Fruit fly (Drosophila melanogaster) whole organism, embryonic: ENCODE data around the gene CG13012.

Experiments
- Atf6 ChIP-seq: fragments of 200-800 bp; sonication (Bioruptor generic); IDR thresholded peaks from 2 replicates; pipeline ENCODE4 v1.3.6; 2022; ENCODE audit warnings: missing biosample characterization, missing genetic modification characterization
- BEAF-32 ChIP-seq: fragments of 200-800 bp; sonication (Bioruptor generic); optimal IDR thresholded peaks from 3 replicates; lab custom pipeline; 2017; ENCODE audit warnings: missing biosample characterization, missing genetic modification characterization, mild to moderate bottlenecking, moderate library complexity, missing genetic modification reagents
- Bteb2 ChIP-seq: fragments of 200-800 bp; sonication (Bioruptor generic); optimal IDR thresholded peaks from 2 replicates; lab custom pipeline; 2016; ENCODE audit warnings: missing biosample characterization, missing genetic modification characterization
- CG10543 ChIP-seq: fragments of 200-800 bp; sonication (Bioruptor generic); optimal IDR thresholded peaks from 3 replicates; lab custom pipeline; 2017; ENCODE audit warnings: missing biosample characterization, mild to moderate bottlenecking, missing genetic modification characterization, moderate library complexity
- CG11093 ChIP-seq: fragments of 200-800 bp; sonication (Bioruptor generic); IDR thresholded peaks from 3 replicates; pipeline ENCODE4 v1.3.6; 2022; ENCODE audit warnings: missing biosample characterization, missing genetic modification characterization
- CG13287 ChIP-seq: fragments of 200-800 bp; sonication (Bioruptor generic); IDR thresholded peaks from 2 replicates; pipeline ENCODE4 v1.3.6; 2022; ENCODE audit warnings: missing biosample characterization, missing genetic modification characterization; ENCODE audit not compliant: partially characterized antibody
- CG17385 ChIP-seq: fragments of 200-800 bp; sonication (Bioruptor generic); optimal IDR thresholded peaks from 3 replicates; lab custom pipeline; 2018; ENCODE audit warnings: missing biosample characterization, mild to moderate bottlenecking, missing genetic modification characterization
- CG18011 ChIP-seq: fragments of 200-800 bp; sonication (Bioruptor generic); optimal IDR thresholded peaks from 2 replicates; lab custom pipeline; 2017; ENCODE audit warnings: missing biosample characterization, missing genetic modification characterization, mild to moderate bottlenecking, moderate library complexity, missing genotype
- CG3163 ChIP-seq: fragments of 200-800 bp; sonication (Bioruptor generic); optimal IDR thresholded peaks from 3 replicates; lab custom pipeline; 2016; ENCODE audit warnings: missing biosample characterization, missing genetic modification characterization
- CG5180 ChIP-seq: fragments of 200-800 bp; sonication (Bioruptor generic); optimal IDR thresholded peaks from 3 replicates; lab custom pipeline; 2017; ENCODE audit warnings: missing biosample characterization, missing genetic modification characterization, mild to moderate bottlenecking, moderate library complexity, missing genetic modification reagents
- CG6654 ChIP-seq: fragments of 200-800 bp; sonication (Bioruptor generic); optimal IDR thresholded peaks from 2 replicates; lab custom pipeline; 2017; ENCODE audit warnings: missing biosample characterization, mild to moderate bottlenecking, missing genetic modification characterization
- CG6813 ChIP-seq: fragments of 200-800 bp; sonication (Bioruptor generic); optimal IDR thresholded peaks from 2 replicates; lab custom pipeline; 2017; ENCODE audit warnings: missing biosample characterization, missing genetic modification characterization, mild to moderate bottlenecking, moderate library complexity, missing genetic modification reagents
- CG7839 ChIP-seq: fragments of 200-800 bp; sonication (Bioruptor generic); optimal IDR thresholded peaks from 3 replicates; lab custom pipeline; 2018; ENCODE audit warnings: missing biosample characterization, mild to moderate bottlenecking, missing genetic modification characterization, moderate library complexity
- CG9727 ChIP-seq: fragments of 200-800 bp; sonication (Bioruptor generic); optimal IDR thresholded peaks from 3 replicates; lab custom pipeline; 2017; ENCODE audit warnings: missing biosample characterization, mild to moderate bottlenecking, missing genetic modification characterization
- D19B ChIP-seq: fragments of 200-800 bp; sonication (Bioruptor generic); optimal IDR thresholded peaks from 2 replicates; lab custom pipeline; 2017; ENCODE audit warnings: missing biosample characterization, mild to moderate bottlenecking, missing genetic modification characterization
- Dfd ChIP-seq, 2 experiments: fragments of >200 bp; optimal IDR thresholded peaks; 2 replicates each; lab custom pipeline; 2017; ENCODE audit warnings: missing biosample characterization in 2 of 2, missing genetic modification characterization in 2 of 2
- Doc2 ChIP-seq: fragments of 200-800 bp; sonication (Bioruptor generic); IDR thresholded peaks from 2 replicates; pipeline ENCODE4 v1.3.6; 2022; ENCODE audit warnings: missing biosample characterization, missing genetic modification characterization
- Drgx ChIP-seq: fragments of 200-800 bp; sonication (Bioruptor generic); IDR thresholded peaks from 2 replicates; pipeline ENCODE4 v1.3.6; 2022; ENCODE audit warnings: missing biosample characterization, missing genetic modification characterization
- Gug ChIP-seq: fragments of 200-800 bp; sonication (Bioruptor generic); IDR thresholded peaks from 4 replicates; pipeline ENCODE4 v1.3.6; 2022; ENCODE audit warnings: missing biosample characterization, missing genetic modification characterization
- Hey ChIP-seq: fragments of 200-800 bp; sonication (Bioruptor generic); optimal IDR thresholded peaks from 3 replicates; lab custom pipeline; 2018; ENCODE audit warnings: missing biosample characterization, mild to moderate bottlenecking, missing genetic modification characterization
- Lhr ChIP-seq: fragments of 200-800 bp; sonication (Bioruptor generic); optimal IDR thresholded peaks from 3 replicates; lab custom pipeline; 2017; ENCODE audit warnings: mild to moderate bottlenecking, missing biosample characterization, missing genetic modification reagents, missing genetic modification characterization
- MBD-R2 ChIP-seq: fragments of 200-800 bp; sonication (Bioruptor generic); IDR thresholded peaks from 2 replicates; pipeline ENCODE4 v1.3.6; 2022; ENCODE audit warnings: missing biosample characterization, missing genetic modification characterization
- Meics ChIP-seq: fragments of 200-800 bp; sonication (Bioruptor generic); optimal IDR thresholded peaks from 2 replicates; lab custom pipeline; 2017; ENCODE audit warnings: missing biosample characterization, mild to moderate bottlenecking, missing genetic modification characterization
- Mrtf ChIP-seq: fragments of 200-800 bp; sonication (Bioruptor generic); IDR thresholded peaks from 3 replicates; pipeline ENCODE4 v1.3.6; 2022; ENCODE audit warnings: missing biosample characterization, missing genetic modification characterization
- Nf-YC ChIP-seq: fragments of 200-800 bp; optimal IDR thresholded peaks from 3 replicates; lab custom pipeline; 2019; ENCODE audit warnings: missing biosample characterization, mild to moderate bottlenecking, missing genetic modification characterization, moderate library complexity
- TFAM ChIP-seq: fragments of 200-800 bp; sonication (Bioruptor generic); optimal IDR thresholded peaks from 2 replicates; lab custom pipeline; 2017; ENCODE audit warnings: missing biosample characterization, missing genetic modification characterization, inconsistent platforms
- Xrp1 ChIP-seq: fragments of 200-800 bp; sonication (Bioruptor generic); IDR thresholded peaks from 2 replicates; pipeline ENCODE4 v1.3.6; 2022; ENCODE audit warnings: missing biosample characterization, missing genetic modification characterization
- YL-1 ChIP-seq: fragments of 200-800 bp; sonication (Bioruptor generic); optimal IDR thresholded peaks from 3 replicates; lab custom pipeline; 2017; ENCODE audit warnings: missing biosample characterization, mild to moderate bottlenecking, missing genetic modification characterization
- chinmo ChIP-seq: fragments of 200-800 bp; sonication (Bioruptor generic); IDR thresholded peaks from 4 replicates; pipeline ENCODE4 v1.3.6; 2022; ENCODE audit warnings: missing biosample characterization, missing genetic modification characterization; ENCODE audit not compliant: partially characterized antibody
- chm ChIP-seq: fragments of 200-800 bp; sonication (Bioruptor generic); IDR thresholded peaks from 2 replicates; pipeline ENCODE4 v1.3.6; 2022; ENCODE audit warnings: missing biosample characterization, missing genetic modification characterization
- croc ChIP-seq: fragments of 200-800 bp; sonication (Bioruptor generic); conservative IDR thresholded peaks from 3 replicates; pipeline ENCODE4 v1.3.6; 2022; ENCODE audit warnings: missing biosample characterization, missing genetic modification characterization
- crol ChIP-seq: fragments of 200-800 bp; sonication (Bioruptor generic); IDR thresholded peaks from 2 replicates; pipeline ENCODE4 v1.3.6; 2022; ENCODE audit warnings: missing biosample characterization, missing genetic modification characterization
- disco-r ChIP-seq: fragments of 200-800 bp; sonication (Bioruptor generic); optimal IDR thresholded peaks from 2 replicates; lab custom pipeline; 2016; ENCODE audit warnings: missing biosample characterization, missing genetic modification characterization
- ems ChIP-seq: fragments of 200-800 bp; sonication (Bioruptor generic); optimal IDR thresholded peaks from 3 replicates; lab custom pipeline; 2016; ENCODE audit warnings: missing biosample characterization, missing genetic modification characterization
- ewg ChIP-seq: fragments of 200-800 bp; sonication (Bioruptor generic); optimal IDR thresholded peaks from 3 replicates; lab custom pipeline; 2017; ENCODE audit warnings: mild to moderate bottlenecking, missing biosample characterization, missing genetic modification reagents, missing genetic modification characterization
- gsb-n ChIP-seq: fragments of 200-800 bp; sonication (Bioruptor generic); optimal IDR thresholded peaks from 3 replicates; lab custom pipeline; 2018; ENCODE audit warnings: missing biosample characterization, mild to moderate bottlenecking, missing genetic modification characterization
- lilli ChIP-seq: fragments of 200-800 bp; sonication (Bioruptor generic); optimal IDR thresholded peaks from 3 replicates; lab custom pipeline; 2016; ENCODE audit warnings: missing biosample characterization, missing genetic modification characterization
- mld ChIP-seq: fragments of 200-800 bp; sonication (Bioruptor generic); IDR thresholded peaks from 3 replicates; pipeline ENCODE4 v1.3.6; 2022; ENCODE audit warnings: missing biosample characterization, missing genetic modification characterization; ENCODE audit not compliant: partially characterized antibody
- nmo ChIP-seq: fragments of 200-800 bp; sonication (Bioruptor generic); optimal IDR thresholded peaks from 2 replicates; lab custom pipeline; 2018; ENCODE audit warnings: missing biosample characterization, mild to moderate bottlenecking, missing genetic modification characterization, moderate library complexity
- psq ChIP-seq: fragments of 200-800 bp; sonication (Bioruptor generic); optimal IDR thresholded peaks from 2 replicates; lab custom pipeline; 2017; ENCODE audit warnings: missing biosample characterization, missing genetic modification characterization
- ranshi ChIP-seq: fragments of 200-800 bp; sonication (Bioruptor generic); IDR thresholded peaks from 2 replicates; pipeline ENCODE4 v1.3.6; 2022; ENCODE audit warnings: missing biosample characterization, missing genetic modification characterization
- row ChIP-seq: fragments of 200-800 bp; sonication (Bioruptor generic); IDR thresholded peaks from 3 replicates; pipeline ENCODE4 v1.3.6; 2022; ENCODE audit warnings: missing biosample characterization, missing genetic modification characterization
- run ChIP-seq: fragments of 200-800 bp; sonication (Bioruptor generic); optimal IDR thresholded peaks from 3 replicates; lab custom pipeline; 2018; ENCODE audit warnings: missing biosample characterization, mild to moderate bottlenecking, missing genetic modification characterization
- sens-2 ChIP-seq: fragments of 200-800 bp; sonication (Bioruptor generic); IDR thresholded peaks from 2 replicates; pipeline ENCODE4 v1.3.6; 2022; ENCODE audit warnings: missing biosample characterization, missing genetic modification characterization
- stwl ChIP-seq: fragments of 200-800 bp; sonication (Bioruptor generic); optimal IDR thresholded peaks from 3 replicates; lab custom pipeline; 2018; ENCODE audit warnings: missing biosample characterization, mild to moderate bottlenecking, missing genetic modification characterization, moderate library complexity
- tap ChIP-seq: fragments of 200-800 bp; optimal IDR thresholded peaks from 3 replicates; lab custom pipeline; 2019; ENCODE audit warnings: missing biosample characterization, mild to moderate bottlenecking, missing genetic modification characterization, moderate library complexity
- toy ChIP-seq: fragments of 200-800 bp; sonication (Bioruptor generic); IDR thresholded peaks from 2 replicates; pipeline ENCODE4 v1.3.6; 2022; ENCODE audit warnings: missing biosample characterization, missing genetic modification characterization
- unpg ChIP-seq: fragments of 200-800 bp; sonication (Bioruptor generic); optimal IDR thresholded peaks from 3 replicates; lab custom pipeline; 2018; ENCODE audit warnings: missing biosample characterization, mild to moderate bottlenecking, missing genetic modification characterization, moderate library complexity
- usp ChIP-seq: fragments of >200 bp; optimal IDR thresholded peaks from 2 replicates; lab custom pipeline; 2017; ENCODE audit warnings: missing biosample characterization, missing genetic modification characterization
- vvl ChIP-seq: fragments of 200-800 bp; sonication (Bioruptor generic); IDR thresholded peaks from 2 replicates; pipeline ENCODE4 v1.3.6; 2022; ENCODE audit warnings: missing biosample characterization, missing genetic modification characterization
- yki ChIP-seq: fragments of >200 bp; optimal IDR thresholded peaks from 3 replicates; lab custom pipeline; 2018

Gene CG13012

DNA sequence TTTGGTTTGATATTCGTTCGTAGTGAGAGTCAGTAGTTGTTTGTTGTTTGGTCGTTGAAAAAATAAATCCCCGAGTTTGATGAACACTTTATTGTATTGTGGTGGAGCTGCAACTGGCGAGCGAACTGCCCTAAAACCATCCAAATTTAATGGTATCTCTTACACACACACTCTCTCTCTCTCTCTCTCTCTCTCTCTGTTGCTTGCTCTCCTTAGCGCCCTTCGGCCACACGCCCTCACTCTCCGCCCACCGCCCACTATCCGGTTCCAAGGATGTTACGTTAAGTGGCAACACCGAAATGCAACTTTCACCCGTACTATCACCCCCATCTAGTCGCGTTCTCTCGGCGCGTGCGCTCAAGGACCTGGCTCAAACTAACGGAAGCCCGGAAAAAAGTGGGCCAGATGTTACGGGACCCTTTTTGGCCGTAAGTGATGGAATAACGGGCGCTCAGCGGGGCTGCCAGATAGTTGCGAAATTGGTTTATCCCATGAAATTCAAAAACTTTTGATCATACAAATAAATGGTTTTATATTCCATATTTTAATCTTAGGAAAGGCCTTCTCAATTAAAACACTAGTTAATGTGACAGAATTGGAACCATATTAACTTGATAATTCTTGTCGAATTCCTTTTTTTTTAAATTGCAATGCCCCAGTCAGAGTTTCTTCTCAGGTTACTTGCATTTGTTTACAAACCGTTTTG lies 11.0 kb upstream of the CG13012 start (continued):
- TF ChIP-seq CG5180 (no peak), sens-2 (GFP tag; lab: Robert Waterston, UW) (no peak), CG13287 (GFP tag; lab: Robert Waterston, UW) (no peak), BEAF-32 (GFP tag; lab: Kevin White, UChicago) (no peak), CG11093 (GFP tag; lab: Robert Waterston, UW) (no peak), Meics (GFP tag; lab: Kevin White, UChicago) (peak; percentile 1), CG10543 (GFP tag; lab: Kevin White, UChicago) (no peak), psq (GFP tag; lab: Kevin White, UChicago) (no peak), gsb-n (no peak), run (tag; lab: Kevin White, UChicago) (no peak), Dfd (GFP tag; optimal IDR thresholded peaks at IDR 0.05; lab: Kevin White, UChicago) (no peak), Atf6 (GFP tag; lab: Robert Waterston, UW) (no peak), lilli (no peak), CG7839 (tag; lab: Kevin White, UChicago) (peak; percentile 5), ranshi (no peak), croc (GFP tag; lab: Robert Waterston, UW) (no peak), nmo (peak; percentile 24), usp (GFP tag; lab: Kevin White, UChicago) (no peak), mld (GFP tag; lab: Robert Waterston, UW) (no peak), vvl (GFP tag; lab: Robert Waterston, UW) (no peak), YL-1 (GFP tag; lab: Kevin White, UChicago) (no peak), ewg (peak; percentile 80), CG6654 (GFP tag; lab: Kevin White, UChicago) (no peak), tap (tag; lab: Kevin White, UChicago) (no peak), ems (GFP tag; lab: Kevin White, UChicago) (no peak), Lhr (GFP tag; lab: Kevin White, UChicago) (no peak), stwl (tag; lab: Kevin White, UChicago) (no peak), D19B (GFP tag; lab: Kevin White, UChicago) (no peak), CG6813 (GFP tag; lab: Kevin White, UChicago) (no peak), crol (GFP tag; lab: Robert Waterston, UW) (no peak; the same call in 1 of the 2 replicates), Xrp1 (no peak), chinmo (GFP tag; lab: Robert Waterston, UW) (0 out of 4 replicates have a peak, but pooled peaks have one; percentile 25), TFAM (GFP tag; lab: Kevin White, UChicago) (no peak), row (GFP tag; lab: Robert Waterston, UW) (0 out of 3 replicates have a peak, but pooled peaks have one; percentile 24), Gug (GFP tag; lab: Robert Waterston, UW) (no peak), yki (lab: Kevin White, UChicago) (no peak), CG17385 (no peak), MBD-R2 (GFP tag; lab: Robert Waterston, UW) (no peak), disco-r (no peak), CG9727 (GFP tag; lab: Kevin White, UChicago) (peak; percentile 15), Drgx (GFP tag; lab: Robert Waterston, UW) (no peak), toy (GFP tag; lab: Robert Waterston, UW) (no peak), Hey (tag; lab: Kevin White, UChicago) (no peak), Mrtf (no peak), chm (GFP tag; lab: Robert Waterston, UW) (no peak), Doc2 (no peak), Nf-YC (no peak), CG3163 (GFP tag; lab: Kevin White, UChicago) (no peak), unpg (GFP tag; lab: Kevin White, UChicago) (no peak), CG18011 (no peak), Bteb2 (GFP tag; lab: Kevin White, UChicago) (no peak)
